Worm (Caenorhabditis elegans): ENCODE results near the gene abhd-14.

DNA sequence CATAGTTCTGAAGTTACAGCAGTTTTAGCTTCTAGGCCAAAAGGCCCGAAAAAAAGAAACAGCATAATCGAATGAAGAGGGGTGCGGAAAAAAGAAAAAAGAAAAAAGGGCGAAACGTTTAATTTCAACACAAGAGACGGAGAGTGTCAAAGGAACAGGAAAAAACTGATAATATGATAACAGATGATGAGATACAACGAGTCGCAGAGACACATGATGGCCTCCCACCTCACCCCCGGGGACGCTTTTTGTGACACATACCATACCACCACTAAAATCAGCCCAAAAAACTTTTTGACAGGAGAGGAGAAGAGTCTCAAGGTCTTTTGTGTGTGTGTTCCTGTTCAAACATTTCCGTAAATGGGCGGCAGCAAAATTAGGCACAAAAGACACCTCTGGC, 5.3 kb upstream of the abhd-14 start:
- TF ChIP-seq med-1 (GFP tag; optimal IDR thresholded peaks at IDR 0.05; ENCODE audit: insufficient read depth) (no peak), tab-1 (GFP tag; IDR thresholded peaks at IDR 0.05) (no peak)
